Fruit fly (Drosophila melanogaster) S2 (cell line): ENCODE results near the gene Drep4.

Source experiments
- CG8478 ChIP-seq: fragments of >200 bp; optimal IDR thresholded peaks from 2 replicates; lab custom pipeline; 2018
- CTCF ChIP-seq, 2 experiments: fragments of >200 bp; optimal IDR thresholded peaks; 2 replicates each; lab custom pipeline; 2018

Gene Drep4

dm6 chr2L:13286456-13286855 is at the start of gene Drep4, which contains the start of gene Uvrag:
TSS of gene Drep4 (minus strand) at chr2L:13286462.
TSS of gene Uvrag (plus strand) at chr2L:13286777.
- TF ChIP-seq CTCF (optimal IDR thresholded peaks at IDR 0.05; lab: Kevin White, UChicago) (no peak), CG8478 (no peak)

DNA sequence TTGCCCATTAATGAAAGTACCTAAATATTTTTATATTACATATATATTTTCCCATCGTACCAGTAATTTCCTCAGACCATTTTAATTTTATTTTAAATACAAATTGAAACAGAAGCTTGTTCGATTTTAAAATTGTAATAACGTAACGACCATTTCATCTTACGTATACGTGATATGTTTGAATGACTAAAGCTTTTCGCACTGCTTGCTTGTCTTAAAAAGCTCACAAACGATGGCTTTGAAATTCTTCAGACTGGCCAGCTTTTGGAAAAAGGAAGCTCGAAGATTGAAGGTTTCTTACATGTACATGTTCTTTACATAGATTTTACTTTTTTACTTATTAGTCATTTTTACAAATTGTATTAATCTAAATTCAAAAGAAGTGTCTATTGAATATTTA is 46.5 kb upstream of the Drep4 start:
- TF ChIP-seq CG8478 = no peak
- TF ChIP-seq CTCF (optimal IDR thresholded peaks at IDR 0.05; lab: Kevin White, UChicago) = no peak

DNA sequence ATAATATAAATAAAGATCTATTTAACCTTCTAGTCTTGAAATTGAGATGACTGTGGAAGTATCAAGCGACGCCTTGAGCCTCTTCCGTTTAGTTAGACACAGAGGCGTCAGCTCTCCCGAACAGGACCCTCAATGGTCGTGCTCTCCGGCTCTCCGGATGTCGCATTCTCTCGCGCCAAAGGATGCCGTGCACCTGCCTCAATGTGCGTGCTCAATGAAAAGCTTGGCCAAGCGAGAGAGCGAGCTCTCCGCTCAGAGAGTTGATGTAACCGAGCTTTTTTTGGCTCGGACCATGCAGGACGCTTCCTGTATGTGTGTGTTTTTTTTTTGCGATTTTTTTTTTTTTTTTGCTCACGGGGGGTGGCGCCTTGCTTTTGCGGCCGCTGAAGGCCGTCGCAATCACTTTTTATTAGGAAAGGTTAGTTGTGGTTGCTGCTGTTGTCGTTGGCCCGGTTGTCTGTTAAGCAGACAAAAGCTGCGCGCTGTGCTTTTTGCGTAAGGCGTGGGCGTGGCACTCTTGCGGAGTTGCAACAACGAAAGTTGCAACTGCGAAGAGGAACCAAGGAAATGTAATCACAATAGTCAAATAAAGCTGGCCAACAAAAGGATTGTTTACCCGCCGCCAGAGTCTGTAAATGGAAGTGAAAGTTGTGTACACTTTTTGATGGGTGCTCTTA is 45.7 kb upstream of the Drep4 start:
- TF ChIP-seq CG8478 (no peak), CTCF (optimal IDR thresholded peaks at IDR 0.05; lab: Kevin White, UChicago) (no peak)

dm6 chr2L:13331021-13331420 is 44.8 kb upstream of the Drep4 start, which contains the start of gene hbt:
TSS of gene hbt (minus strand) at chr2L:13331121.
- TF ChIP-seq CG8478 (no peak), CTCF (optimal IDR thresholded peaks at IDR 0.05; lab: Kevin White, UChicago) (no peak)

- TF ChIP-seq CTCF (optimal IDR thresholded peaks at IDR 0.05; lab: Kevin White, UChicago) (peak; percentile 61 to 71), CG8478 (no peak)
These were observed 39.6 kb upstream of the Drep4 start for dm6 chr2L:13325823-13326222.

- TF ChIP-seq CTCF (optimal IDR thresholded peaks at IDR 0.05; lab: Kevin White, UChicago) = no peak
- no peak for TF ChIP-seq CG8478
These were observed 20.4 kb upstream of the Drep4 start, which contains the start of gene CG43779 for dm6 chr2L:13306655-13307054. TSS of gene CG43779 (minus strand) at chr2L:13306755.

- no peak for TF ChIP-seq CTCF (optimal IDR thresholded peaks at IDR 0.05; lab: Kevin White, UChicago)
- no peak for TF ChIP-seq CG8478
These were observed 18.7 kb upstream of the Drep4 start for dm6 chr2L:13305000-13305399.

- no peak for TF ChIP-seq CTCF (optimal IDR thresholded peaks at IDR 0.05; lab: Kevin White, UChicago)
- TF ChIP-seq CG8478 = no peak
These were observed 18.2 kb upstream of the Drep4 start, which contains the start of gene CG16825 for dm6 chr2L:13304488-13304887. TSS of gene CG16825 (plus strand) at chr2L:13304788.

DNA sequence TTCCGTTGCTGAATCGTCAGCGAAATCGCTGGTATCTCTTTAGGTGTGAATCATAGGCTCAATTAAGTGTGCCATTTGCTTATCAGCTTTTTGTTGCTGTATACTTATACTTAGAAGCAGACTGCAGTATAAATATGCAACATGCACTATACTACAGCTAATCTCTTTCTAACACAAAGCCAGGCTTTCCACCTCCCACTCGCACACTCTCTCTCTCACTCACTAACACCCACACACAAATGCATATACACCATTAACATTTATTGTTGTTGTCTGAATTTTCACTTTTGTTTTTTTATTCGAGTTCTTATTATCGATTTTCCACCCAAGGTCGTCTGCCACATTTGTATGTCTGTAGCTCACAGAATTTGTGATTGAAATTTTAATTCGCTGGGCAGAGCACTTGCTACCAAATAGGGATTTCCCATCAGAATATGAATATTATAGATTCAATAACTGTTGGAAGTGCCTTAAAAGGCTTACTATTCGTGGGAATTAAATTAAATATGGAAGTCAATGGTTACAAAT is 10.5 kb upstream of the Drep4 start:
- TF ChIP-seq CG8478 (no peak), CTCF (optimal IDR thresholded peaks at IDR 0.05; lab: Kevin White, UChicago) (no peak)

- TF ChIP-seq CG8478 (no peak), CTCF (optimal IDR thresholded peaks at IDR 0.05; lab: Kevin White, UChicago) (peak; percentile 35 to 42)
These were observed 9.9 kb upstream of the Drep4 start for dm6 chr2L:13295978-13296702.

DNA sequence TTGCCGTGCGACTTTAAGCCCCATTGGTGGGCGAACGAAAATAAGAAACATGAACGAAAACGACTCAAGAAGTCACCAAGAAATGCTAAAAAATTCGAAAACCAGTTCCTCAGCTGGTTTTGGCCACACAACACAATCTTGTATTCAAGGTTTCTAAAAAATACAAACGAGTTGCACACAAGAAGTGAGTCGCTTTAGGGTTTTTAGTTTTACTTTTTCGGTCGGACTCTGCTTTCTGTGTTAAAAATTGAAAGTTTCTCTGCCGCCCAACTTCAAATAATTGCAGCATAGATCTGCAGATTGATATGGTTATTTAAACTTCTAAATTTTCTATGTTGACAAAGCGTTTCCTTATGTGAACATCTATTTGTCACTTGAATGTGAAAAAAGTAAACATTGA is 6.4 kb upstream of the Drep4 start, which contains the start of gene CG16824:
CG16824 (plus strand) TSS at position 384 of the 400 bp plus-strand sequence.
- no peak for TF ChIP-seq CTCF (optimal IDR thresholded peaks at IDR 0.05; lab: Kevin White, UChicago)
- TF ChIP-seq CG8478 = no peak

- no peak for TF ChIP-seq CG8478
These were observed 5.8 kb upstream of the Drep4 start for dm6 chr2L:13291960-13292487.

dm6 chr2L:13291066-13291434 is 4.8 kb upstream of the Drep4 start:
- no peak for TF ChIP-seq CTCF (optimal IDR thresholded peaks at IDR 0.05; lab: Kevin White, UChicago)
- TF ChIP-seq CG8478 = no peak

DNA sequence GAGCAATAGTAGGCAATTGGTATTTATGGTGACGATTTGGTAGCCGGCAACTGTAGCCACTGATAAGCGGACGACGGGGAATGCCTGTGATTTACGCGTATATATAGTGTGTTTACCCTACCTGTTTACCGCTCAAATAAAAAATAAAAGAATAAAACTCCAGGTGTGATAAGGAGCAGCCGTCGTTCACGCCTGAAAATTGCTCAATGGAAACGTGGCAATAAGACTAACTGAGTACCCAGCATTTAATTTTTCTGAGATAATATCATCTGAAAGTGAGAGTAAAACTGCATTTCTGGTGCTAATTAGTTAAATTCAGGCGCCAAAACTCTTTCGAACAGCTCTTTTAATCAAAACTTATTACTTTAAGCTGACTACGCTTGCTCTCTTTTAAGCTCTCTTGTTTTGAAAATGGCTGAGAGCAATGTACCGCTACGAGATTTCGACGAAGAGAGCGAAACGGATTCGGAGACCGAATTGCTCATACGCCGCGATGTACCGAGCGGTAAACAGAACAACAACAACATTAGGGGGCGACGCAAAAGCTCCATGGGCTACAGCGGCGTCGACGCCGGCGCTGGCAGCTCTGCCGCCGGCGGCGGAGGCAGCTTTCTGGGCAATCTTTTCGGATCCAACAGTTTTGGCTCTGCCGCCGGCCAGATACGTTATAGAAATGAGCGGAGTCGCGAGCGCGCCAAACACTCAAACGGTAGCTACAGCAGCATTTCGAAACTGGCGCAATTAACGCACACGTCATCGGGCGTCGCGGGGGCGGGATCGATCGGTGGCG is 4.2 kb upstream of the Drep4 start:
- TF ChIP-seq CG8478 (no peak), CTCF (optimal IDR thresholded peaks at IDR 0.05; lab: Kevin White, UChicago) (no peak)

DNA sequence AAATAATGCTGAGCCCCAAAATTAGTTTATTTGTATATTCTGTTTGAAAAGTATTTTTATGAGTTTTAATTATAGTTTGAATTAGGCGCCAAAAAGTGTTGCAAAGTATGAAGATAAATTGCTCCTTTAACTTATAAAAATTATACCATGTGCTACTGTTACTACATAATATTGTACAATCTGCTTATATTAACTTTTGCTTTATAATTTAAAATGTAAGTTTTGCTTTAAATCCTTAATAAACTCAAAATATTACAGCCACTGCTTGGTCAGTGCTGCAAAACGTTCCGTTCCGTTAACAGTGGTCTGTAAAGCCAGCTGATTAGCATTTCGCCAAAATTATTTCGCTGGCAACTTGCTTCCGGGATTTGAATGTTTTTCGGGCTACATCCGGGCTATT is 3.4 kb upstream of the Drep4 start, which contains the start of gene CG31729:
CG31729 (plus strand) TSS at position 309 of the 400 bp plus-strand sequence.
- no peak for TF ChIP-seq CTCF (optimal IDR thresholded peaks at IDR 0.05; lab: Kevin White, UChicago)
- TF ChIP-seq CG8478 = no peak
